Worm (Caenorhabditis elegans) whole organism, L1 larva: ENCODE measurements around the gene Y62H9A.1.

Source experiments
- aha-1 ChIP-seq: fragments of 150-350 bp; optimal IDR thresholded peaks from 2 replicates; lab custom pipeline; 2014; ENCODE audit warnings: missing biosample characterization, missing genetic modification characterization
- ceh-63 ChIP-seq: fragments of 200-800 bp; sonication (Bioruptor generic); optimal IDR thresholded peaks from 2 replicates; lab custom pipeline; 2018; ENCODE audit warnings: mild to moderate bottlenecking, missing genetic modification characterization, missing compliant biosample characterization
- ceh-8 ChIP-seq: fragments of 200-800 bp; sonication (Bioruptor generic); optimal IDR thresholded peaks from 2 replicates; lab custom pipeline; 2018; ENCODE audit warnings: mild to moderate bottlenecking, missing genetic modification characterization, moderate library complexity, missing compliant biosample characterization
- ceh-82 ChIP-seq, 3 experiments: fragments of 150-350 bp in 1 of 3; sonication (generic microtip) in 2 of 3; optimal IDR thresholded peaks; 2 replicates each; lab custom pipeline; 2014 to 2017; ENCODE audit warnings: missing biosample characterization in 3 of 3, missing genetic modification characterization in 3 of 3
- ceh-90 ChIP-seq: sonication (generic microtip); optimal IDR thresholded peaks from 2 replicates; lab custom pipeline; 2016; ENCODE audit warnings: missing genetic modification characterization, missing compliant biosample characterization
- dsc-1 ChIP-seq: sonication (generic microtip); optimal IDR thresholded peaks from 2 replicates; lab custom pipeline; 2016; ENCODE audit warnings: mild to moderate bottlenecking, missing genetic modification characterization, missing compliant biosample characterization
- efl-1 ChIP-seq, 4 experiments: fragments of 150-350 bp; optimal IDR thresholded peaks in 3 of 4; peaks in 1 of 4; 1 replicate in 1 of 4; 2 replicates in 3 of 4; lab custom pipeline; 2014; ENCODE audit warnings: missing biosample characterization in 2 of 4, missing genetic modification characterization in 2 of 4, missing genetic modification reagents in 2 of 4
- efl-3 ChIP-seq: fragments of 200-800 bp; sonication (Bioruptor generic); optimal IDR thresholded peaks from 2 replicates; lab custom pipeline; 2018; ENCODE audit warnings: mild to moderate bottlenecking, missing genetic modification characterization, missing compliant biosample characterization
- egl-13 ChIP-seq: sonication (generic microtip); optimal IDR thresholded peaks from 2 replicates; lab custom pipeline; 2016; ENCODE audit warnings: missing genotype, missing genetic modification reagents, missing genetic modification characterization, missing compliant biosample characterization
- ets-5 ChIP-seq: fragments of 200-800 bp; sonication (Bioruptor generic); IDR thresholded peaks from 2 replicates; pipeline ENCODE4 v1.3.6; 2022; ENCODE audit warnings: missing genetic modification characterization, missing compliant biosample characterization
- fkh-10 ChIP-seq: sonication (generic microtip); optimal IDR thresholded peaks from 2 replicates; lab custom pipeline; 2017; ENCODE audit warnings: missing biosample characterization, missing genetic modification reagents, missing genetic modification characterization
- fkh-8 ChIP-seq: sonication (generic microtip); optimal IDR thresholded peaks from 2 replicates; lab custom pipeline; 2016; ENCODE audit warnings: mild to moderate bottlenecking, missing genetic modification characterization, missing compliant biosample characterization
- fos-1 ChIP-seq: fragments of 150-350 bp; optimal IDR thresholded peaks from 2 replicates; lab custom pipeline; 2014; ENCODE audit warnings: missing biosample characterization, missing genetic modification characterization
- hpl-2 ChIP-seq: fragments of 150-350 bp; optimal IDR thresholded peaks from 2 replicates; lab custom pipeline; 2014; ENCODE audit warnings: missing biosample characterization, missing genetic modification reagents, missing genetic modification characterization
- isw-1 ChIP-seq: fragments of 200-800 bp; sonication (Bioruptor generic); IDR thresholded peaks from 2 replicates; pipeline ENCODE4 v1.3.6; 2022; ENCODE audit warnings: missing genetic modification characterization, missing compliant biosample characterization
- lin-15B ChIP-seq: fragments of 150-350 bp; sonication (generic microtip); optimal IDR thresholded peaks from 3 replicates; lab custom pipeline; 2014; ENCODE audit warnings: missing biosample characterization, missing genetic modification characterization
- lin-35 ChIP-seq, 2 experiments: fragments of 150-350 bp; optimal IDR thresholded peaks; 2 replicates each; lab custom pipeline; 2014; ENCODE audit warnings: missing biosample characterization in 2 of 2, missing genetic modification characterization in 2 of 2, missing genetic modification reagents in 2 of 2
- lin-39 ChIP-seq: fragments of 150-350 bp; optimal IDR thresholded peaks from 2 replicates; lab custom pipeline; 2014; ENCODE audit warnings: missing biosample characterization, missing genetic modification reagents, missing genetic modification characterization
- nhr-11 ChIP-seq: fragments of 150-350 bp; optimal IDR thresholded peaks from 2 replicates; lab custom pipeline; 2014; ENCODE audit warnings: missing biosample characterization, missing genetic modification characterization
- nhr-47 ChIP-seq: sonication (generic microtip); optimal IDR thresholded peaks from 2 replicates; lab custom pipeline; 2016; ENCODE audit warnings: mild to moderate bottlenecking, missing genetic modification characterization, moderate library complexity, missing compliant biosample characterization
- nhr-76 ChIP-seq: sonication (generic microtip); optimal IDR thresholded peaks from 2 replicates; lab custom pipeline; 2017; ENCODE audit warnings: missing biosample characterization, missing genetic modification characterization
- nhr-84 ChIP-seq: sonication (generic microtip); optimal IDR thresholded peaks from 2 replicates; lab custom pipeline; 2017; ENCODE audit warnings: missing biosample characterization, missing genetic modification characterization
- pag-3 ChIP-seq: sonication (generic microtip); optimal IDR thresholded peaks from 2 replicates; lab custom pipeline; 2017; ENCODE audit warnings: missing genetic modification characterization, mild to moderate bottlenecking, missing compliant biosample characterization, antibody characterized with exemption, borderline replicate concordance; ENCODE audit not compliant: insufficient read depth
- rnt-1 ChIP-seq: sonication (generic microtip); optimal IDR thresholded peaks from 2 replicates; lab custom pipeline; 2016; ENCODE audit warnings: mild to moderate bottlenecking, missing genetic modification characterization, moderate library complexity, missing compliant biosample characterization
- sox-4 ChIP-seq: sonication (generic microtip); optimal IDR thresholded peaks from 2 replicates; lab custom pipeline; 2016; ENCODE audit warnings: missing genetic modification characterization, missing compliant biosample characterization
- sptf-1 ChIP-seq: fragments of 150-350 bp; optimal IDR thresholded peaks from 2 replicates; lab custom pipeline; 2014; ENCODE audit warnings: missing biosample characterization, missing genetic modification characterization
- sup-37 ChIP-seq: fragments of 200-800 bp; sonication (Bioruptor generic); optimal IDR thresholded peaks from 2 replicates; lab custom pipeline; 2018; ENCODE audit warnings: mild to moderate bottlenecking, missing genetic modification characterization, missing compliant biosample characterization
- unc-130 ChIP-seq: fragments of 150-350 bp; optimal IDR thresholded peaks from 2 replicates; lab custom pipeline; 2017; ENCODE audit warnings: missing biosample characterization, missing genetic modification characterization, inconsistent platforms
- unc-62 ChIP-seq: fragments of 150-350 bp; optimal IDR thresholded peaks from 2 replicates; lab custom pipeline; 2014; ENCODE audit warnings: missing biosample characterization, missing genetic modification reagents, missing genetic modification characterization
- unc-98 ChIP-seq: fragments of 200-800 bp; sonication (Bioruptor generic); IDR thresholded peaks from 2 replicates; pipeline ENCODE4 v1.3.6; 2022; ENCODE audit warnings: missing genetic modification characterization, missing compliant biosample characterization
- xbp-1 ChIP-seq: sonication (generic microtip); optimal IDR thresholded peaks from 2 replicates; lab custom pipeline; 2016; ENCODE audit warnings: missing genetic modification characterization, missing compliant biosample characterization
- zag-1 ChIP-seq: fragments of 150-350 bp; optimal IDR thresholded peaks from 2 replicates; lab custom pipeline; 2014; ENCODE audit warnings: missing biosample characterization, missing genetic modification characterization

The Y62H9A.1 gene

ce11 chrX:11882800-11883199 lies 7.5 kb downstream of the Y62H9A.1 start, which contains the start of the genes Y62H9A.5 and ule-5:
Gene Y62H9A.5, minus strand, starts transcription at chrX:11882900.
Gene ule-5, plus strand, starts transcription at chrX:11883127.
- TF ChIP-seq sptf-1 (tag; lab: Kevin White, UChicago), result no peak

ce11 chrX:11885577-11885976 lies 10.2 kb downstream of the Y62H9A.1 start, which contains the start of gene Y62H9A.7:
Gene Y62H9A.7, minus strand, starts transcription at chrX:11885677.
- no peak for TF ChIP-seq unc-98 (GFP tag; lab: Robert Waterston, UW)
- TF ChIP-seq pag-3 (tag; lab: Kevin White, UChicago), result no peak
- no peak for TF ChIP-seq fkh-8 (tag; lab: Kevin White, UChicago)
- no peak for TF ChIP-seq ceh-8 (GFP tag; lab: Kevin White, UChicago)
- TF ChIP-seq, all 84 proteins: peak for 0

ce11 chrX:11892328-11892727 lies 17.0 kb downstream of the Y62H9A.1 start, which contains the start of gene Y62H9A.8:
Gene Y62H9A.8, minus strand, starts transcription at chrX:11892428.
- TF ChIP-seq sup-37 (GFP tag; lab: Kevin White, UChicago) (no peak), unc-130 (no peak)
- TF ChIP-seq, all 84 proteins: peak for 0

ce11 chrX:11896708-11897107 lies 21.4 kb downstream of the Y62H9A.1 start:
- TF ChIP-seq isw-1 (GFP tag; lab: Robert Waterston, UW) (no peak), zag-1 (tag; lab: Kevin White, UChicago) (no peak), nhr-11 (tag; lab: Kevin White, UChicago) (no peak), rnt-1 (no peak), nhr-84 (no peak), unc-62 (no peak), ceh-63 (GFP tag; lab: Kevin White, UChicago) (no peak), lin-35 (GFP tag; optimal IDR thresholded peaks at IDR 0.05; lab: Kevin White, UChicago) (no peak), pag-3 (tag; lab: Kevin White, UChicago) (no peak), fos-1 (tag; lab: Kevin White, UChicago) (no peak), dsc-1 (tag; lab: Kevin White, UChicago) (no peak), lin-39 (tag; lab: Kevin White, UChicago) (no peak), egl-13 (tag; lab: Kevin White, UChicago) (no peak), efl-3 (GFP tag; lab: Kevin White, UChicago) (no peak), sox-4 (tag; lab: Kevin White, UChicago) (no peak), sup-37 (GFP tag; lab: Kevin White, UChicago) (no peak), hpl-2 (GFP tag; lab: Kevin White, UChicago) (no peak)

ce11 chrX:11898040-11898439 lies 22.7 kb downstream of the Y62H9A.1 start, which contains the start of gene Y62H9A.9:
Gene Y62H9A.9, minus strand, starts transcription at chrX:11898140.
- no peak for TF ChIP-seq egl-13 (tag; lab: Kevin White, UChicago)
- TF ChIP-seq ets-5 (GFP tag; lab: Robert Waterston, UW), result 0 out of 2 replicates have a peak, but pooled peaks have one; percentile 48
- TF ChIP-seq, all 84 proteins: peak for 1

- TF ChIP-seq fkh-10 (GFP tag; lab: Kevin White, UChicago) (peak; percentile 15), ceh-82 (tag; optimal IDR thresholded peaks at IDR 0.05; lab: Kevin White, UChicago) (peak in 1 of 3 experiments; percentile 18), ceh-90 (no peak), efl-1 (optimal IDR thresholded peaks at IDR 0.05; lab: Kevin White, UChicago) (peak in 1 of 2 experiments; percentile 0), efl-1 (GFP tag; optimal IDR thresholded peaks at IDR 0.05 in 1 of 2; lab: Kevin White, UChicago) (no peak), xbp-1 (no peak), unc-98 (GFP tag; lab: Robert Waterston, UW) (no peak), nhr-47 (tag; lab: Kevin White, UChicago) (peak; percentile 41), nhr-76 (tag; lab: Kevin White, UChicago) (no peak), lin-15B (tag; lab: Kevin White, UChicago) (no peak), dsc-1 (tag; lab: Kevin White, UChicago) (peak; percentile 47), aha-1 (tag; lab: Kevin White, UChicago) (no peak)
Measured at ce11 chrX:11899031-11899430, 23.7 kb downstream of the Y62H9A.1 start.
